Worm (Caenorhabditis elegans) whole organism, L3 larva: ENCODE results near the gene sru-19.

ENCODE experiments used
- R02D3.7 ChIP-seq: fragments of 150-350 bp; optimal IDR thresholded peaks from 2 replicates; lab custom pipeline; 2014; ENCODE audit warnings: missing biosample characterization, missing genetic modification characterization
- ZK546.5 ChIP-seq: sonication (generic microtip); optimal IDR thresholded peaks from 2 replicates; lab custom pipeline; 2017; ENCODE audit warnings: missing biosample characterization, missing genetic modification characterization
- aly-2 ChIP-seq: fragments of 150-350 bp; optimal IDR thresholded peaks from 2 replicates; lab custom pipeline; 2014; ENCODE audit warnings: missing biosample characterization, missing genetic modification characterization
- ama-1 ChIP-seq: fragments of 150-350 bp; optimal IDR thresholded peaks from 2 replicates; lab custom pipeline; 2018
- ceh-16 ChIP-seq: sonication (generic microtip); optimal IDR thresholded peaks from 2 replicates; lab custom pipeline; 2017; ENCODE audit warnings: missing biosample characterization, missing genetic modification characterization
- ceh-28 ChIP-seq: fragments of 150-350 bp; optimal IDR thresholded peaks from 2 replicates; lab custom pipeline; 2014; ENCODE audit warnings: missing biosample characterization, missing genetic modification reagents, missing genetic modification characterization
- ceh-82 ChIP-seq: fragments of 150-350 bp; optimal IDR thresholded peaks from 2 replicates; lab custom pipeline; 2014; ENCODE audit warnings: missing biosample characterization, missing genetic modification characterization
- ceh-9 ChIP-seq: sonication (generic microtip); optimal IDR thresholded peaks from 2 replicates; lab custom pipeline; 2018; ENCODE audit warnings: missing biosample characterization, missing genetic modification characterization
- daf-12 ChIP-seq: fragments of 150-350 bp; optimal IDR thresholded peaks from 2 replicates; lab custom pipeline; 2014; ENCODE audit warnings: missing biosample characterization, missing genetic modification reagents, missing genetic modification characterization
- egl-27 ChIP-seq: sonication (generic microtip); optimal IDR thresholded peaks from 4 replicates; lab custom pipeline; 2017; ENCODE audit warnings: missing biosample characterization, missing genetic modification reagents, missing genetic modification characterization
- egl-5 ChIP-seq: fragments of 150-350 bp; optimal IDR thresholded peaks from 2 replicates; lab custom pipeline; 2017; ENCODE audit warnings: missing biosample characterization, missing genetic modification reagents, missing genetic modification characterization, inconsistent platforms
- elt-1 ChIP-seq: fragments of 150-350 bp; optimal IDR thresholded peaks from 2 replicates; lab custom pipeline; 2014; ENCODE audit warnings: missing biosample characterization, missing genetic modification characterization
- elt-2 ChIP-seq: sonication (generic microtip); optimal IDR thresholded peaks from 2 replicates; lab custom pipeline; 2016; ENCODE audit warnings: missing genetic modification reagents, mild to moderate bottlenecking, missing genetic modification characterization, missing compliant biosample characterization
- elt-3 ChIP-seq, 3 experiments: fragments of 150-350 bp in 1 of 3; sonication (generic microtip) in 2 of 3; optimal IDR thresholded peaks; 2 replicates in 2 of 3; 4 replicates in 1 of 3; lab custom pipeline; 2014 to 2017; ENCODE audit warnings: missing biosample characterization in 3 of 3, missing genetic modification characterization in 3 of 3
- eor-1 ChIP-seq, 2 experiments: fragments of 150-350 bp; optimal IDR thresholded peaks; 2 replicates each; lab custom pipeline; 2014 to 2018; ENCODE audit warnings: missing biosample characterization in 2 of 2, missing genetic modification characterization in 2 of 2
- fos-1 ChIP-seq: fragments of 150-350 bp; optimal IDR thresholded peaks from 2 replicates; lab custom pipeline; 2014; ENCODE audit warnings: missing biosample characterization, missing genetic modification characterization
- hmg-11 ChIP-seq: sonication (generic microtip); optimal IDR thresholded peaks from 2 replicates; lab custom pipeline; 2016; ENCODE audit warnings: missing genetic modification characterization, missing compliant biosample characterization
- jun-1 ChIP-seq: fragments of 150-350 bp; optimal IDR thresholded peaks from 2 replicates; lab custom pipeline; 2014; ENCODE audit warnings: missing biosample characterization, missing genetic modification reagents, missing genetic modification characterization
- lin-15B ChIP-seq: fragments of 150-350 bp; optimal IDR thresholded peaks from 2 replicates; lab custom pipeline; 2014; ENCODE audit warnings: missing biosample characterization, missing genetic modification characterization
- lin-39 ChIP-seq: fragments of 150-350 bp; optimal IDR thresholded peaks from 2 replicates; lab custom pipeline; 2018; ENCODE audit warnings: missing biosample characterization, missing genetic modification reagents, missing genetic modification characterization
- mdl-1 ChIP-seq: fragments of 150-350 bp; optimal IDR thresholded peaks from 2 replicates; lab custom pipeline; 2014; ENCODE audit warnings: missing biosample characterization, missing genetic modification characterization
- mml-1 ChIP-seq: fragments of 150-350 bp; sonication (generic microtip); optimal IDR thresholded peaks from 3 replicates; lab custom pipeline; 2014; ENCODE audit warnings: missing biosample characterization, missing genetic modification characterization
- nhr-11 ChIP-seq: fragments of 150-350 bp; optimal IDR thresholded peaks from 2 replicates; lab custom pipeline; 2014; ENCODE audit warnings: missing biosample characterization, missing genetic modification characterization
- nhr-12 ChIP-seq: fragments of 150-350 bp; optimal IDR thresholded peaks from 2 replicates; lab custom pipeline; 2014; ENCODE audit warnings: missing biosample characterization, missing genetic modification characterization
- nhr-23 ChIP-seq: fragments of 150-350 bp; optimal IDR thresholded peaks from 2 replicates; lab custom pipeline; 2014; ENCODE audit warnings: missing biosample characterization, missing genetic modification reagents, missing genetic modification characterization
- nhr-237 ChIP-seq: fragments of 150-350 bp; optimal IDR thresholded peaks from 2 replicates; lab custom pipeline; 2014; ENCODE audit warnings: missing biosample characterization, missing genetic modification characterization
- nhr-25 ChIP-seq: sonication (generic microtip); optimal IDR thresholded peaks from 2 replicates; lab custom pipeline; 2017; ENCODE audit warnings: missing biosample characterization, missing genetic modification characterization
- nhr-28 ChIP-seq: fragments of 150-350 bp; optimal IDR thresholded peaks from 2 replicates; lab custom pipeline; 2014; ENCODE audit warnings: missing biosample characterization, missing genetic modification characterization
- nhr-43 ChIP-seq: sonication (generic microtip); optimal IDR thresholded peaks from 2 replicates; lab custom pipeline; 2016; ENCODE audit warnings: mild to moderate bottlenecking, missing genetic modification characterization, missing compliant biosample characterization; ENCODE audit not compliant: poor library complexity, severe bottlenecking
- nhr-67 ChIP-seq: fragments of 150-350 bp; optimal IDR thresholded peaks from 2 replicates; lab custom pipeline; 2014; ENCODE audit warnings: missing biosample characterization, missing genetic modification characterization
- nhr-77 ChIP-seq: fragments of 150-350 bp; optimal IDR thresholded peaks from 2 replicates; lab custom pipeline; 2014; ENCODE audit warnings: missing biosample characterization, missing genetic modification characterization
- pha-4 ChIP-seq: fragments of 150-350 bp; optimal IDR thresholded peaks from 2 replicates; lab custom pipeline; 2014; ENCODE audit warnings: missing biosample characterization, missing genetic modification reagents, missing genetic modification characterization
- pqm-1 ChIP-seq: fragments of 150-350 bp; optimal IDR thresholded peaks from 2 replicates; lab custom pipeline; 2017; ENCODE audit warnings: missing biosample characterization, missing genetic modification characterization, inconsistent platforms
- sea-2 ChIP-seq: fragments of 150-350 bp; sonication (generic microtip); optimal IDR thresholded peaks from 4 replicates; lab custom pipeline; 2014; ENCODE audit warnings: missing biosample characterization, missing genetic modification reagents, missing genetic modification characterization
- skn-1 ChIP-seq: fragments of 150-350 bp; optimal IDR thresholded peaks from 2 replicates; lab custom pipeline; 2014; ENCODE audit warnings: missing biosample characterization, missing genetic modification characterization
- snpc-4 ChIP-seq: fragments of 150-350 bp; optimal IDR thresholded peaks from 2 replicates; lab custom pipeline; 2014; ENCODE audit warnings: missing biosample characterization, missing genetic modification characterization
- tbx-2 ChIP-seq: sonication (generic microtip); optimal IDR thresholded peaks from 2 replicates; lab custom pipeline; 2016; ENCODE audit warnings: mild to moderate bottlenecking, missing genetic modification characterization, missing compliant biosample characterization
- unc-39 ChIP-seq: sonication (generic microtip); optimal IDR thresholded peaks from 4 replicates; lab custom pipeline; 2017; ENCODE audit warnings: missing biosample characterization, missing genetic modification characterization
- unc-62 ChIP-seq: fragments of 150-350 bp; sonication (generic microtip); optimal IDR thresholded peaks from 4 replicates; lab custom pipeline; 2014; ENCODE audit warnings: missing biosample characterization, missing genetic modification reagents, missing genetic modification characterization
- zag-1 ChIP-seq: fragments of 150-350 bp; optimal IDR thresholded peaks from 2 replicates; lab custom pipeline; 2014; ENCODE audit warnings: missing biosample characterization, missing genetic modification characterization
- ztf-11 ChIP-seq: fragments of 150-350 bp; optimal IDR thresholded peaks from 2 replicates; lab custom pipeline; 2014; ENCODE audit warnings: missing biosample characterization, missing genetic modification characterization
- ztf-4 ChIP-seq: fragments of 150-350 bp; optimal IDR thresholded peaks from 2 replicates; lab custom pipeline; 2014; ENCODE audit warnings: missing biosample characterization, missing genetic modification characterization

The sru-19 gene

DNA sequence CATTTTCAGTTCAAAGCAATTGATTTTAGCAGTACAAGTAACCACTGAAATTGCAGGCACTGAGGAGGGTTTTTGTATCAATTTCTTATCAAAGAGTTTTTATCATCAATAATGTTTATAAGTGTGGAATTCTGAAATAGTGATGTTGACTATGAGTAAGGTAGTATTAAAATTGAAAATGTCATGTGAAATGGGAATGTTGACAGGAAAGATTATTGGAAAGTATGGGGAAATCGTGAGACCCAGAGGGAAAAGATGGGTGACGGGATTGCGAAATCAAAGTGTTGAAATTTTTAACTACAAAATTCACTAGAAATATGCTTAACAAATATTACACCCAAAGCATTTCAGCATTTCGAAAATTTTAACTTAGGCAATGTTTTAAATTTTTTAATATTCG, 28.9 kb downstream of the sru-19 start, which contains the start of gene F53B2.8:
Gene F53B2.8, minus strand, starts transcription at position 180 of the 400 bp plus-strand sequence.
- TF ChIP-seq nhr-237 (no peak), ztf-4 (tag; lab: Kevin White, UChicago) (no peak), lin-15B (no peak), nhr-12 (no peak), daf-12 (tag; lab: Kevin White, UChicago) (no peak), unc-62 (GFP tag; lab: Kevin White, UChicago) (no peak), mdl-1 (tag; lab: Kevin White, UChicago) (no peak), ZK546.5 (tag; lab: Kevin White, UChicago) (no peak), elt-1 (no peak), mml-1 (no peak), nhr-28 (no peak), nhr-77 (tag; lab: Kevin White, UChicago) (no peak), skn-1 (tag; lab: Kevin White, UChicago) (peak; percentile 41), ceh-82 (tag; lab: Kevin White, UChicago) (no peak), fos-1 (tag; lab: Kevin White, UChicago) (no peak), ceh-28 (no peak), zag-1 (tag; lab: Kevin White, UChicago) (no peak), nhr-11 (no peak), unc-39 (no peak), eor-1 (tag; optimal IDR thresholded peaks at IDR 0.05; lab: Kevin White, UChicago) (no peak), nhr-43 (tag; lab: Kevin White, UChicago) (no peak), R02D3.7 (tag; lab: Kevin White, UChicago) (no peak), aly-2 (no peak), ceh-9 (no peak), ceh-16 (no peak), nhr-23 (tag; lab: Kevin White, UChicago) (no peak), nhr-67 (tag; lab: Kevin White, UChicago) (no peak), elt-2 (tag; lab: Kevin White, UChicago) (peak; percentile 92), elt-3 (tag; optimal IDR thresholded peaks at IDR 0.05; lab: Kevin White, UChicago) (no peak), ama-1 (lab: Kevin White, UChicago) (no peak), egl-27 (no peak), pqm-1 (peak; percentile 71), sea-2 (no peak), nhr-25 (tag; lab: Kevin White, UChicago) (no peak), ztf-11 (tag; lab: Kevin White, UChicago) (no peak), jun-1 (tag; lab: Kevin White, UChicago) (peak; percentile 78), egl-5 (no peak), tbx-2 (tag; lab: Kevin White, UChicago) (no peak), pha-4 (tag; lab: Kevin White, UChicago) (peak; percentile 86), lin-39 (tag; lab: Kevin White, UChicago) (no peak), snpc-4 (tag; lab: Kevin White, UChicago) (peak; percentile 0)
- TF ChIP-seq, all 47 proteins: peak for 6

DNA sequence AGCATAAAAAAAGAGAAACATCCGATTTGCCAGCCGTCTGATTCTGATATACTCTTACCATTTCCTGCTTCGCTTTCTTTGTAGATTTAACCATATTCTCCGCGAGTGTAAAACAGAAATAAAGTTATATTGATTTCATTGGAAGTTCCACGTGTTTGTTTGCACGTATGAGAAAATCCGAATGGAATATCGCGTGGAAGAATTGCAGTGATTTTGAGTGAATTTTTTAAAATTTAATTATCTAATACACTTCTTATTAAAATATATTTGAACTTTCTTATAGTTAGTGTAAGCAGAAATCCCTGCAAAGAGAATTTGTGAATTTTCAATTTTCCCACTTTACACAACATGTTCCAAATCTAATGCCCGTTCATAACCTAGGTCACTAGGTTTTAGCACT, 32.7 kb downstream of the sru-19 start, which contains the start of gene F53B2.5:
Gene F53B2.5, minus strand, starts transcription at position 101 of the 400 bp plus-strand sequence.
- no peak for TF ChIP-seq mdl-1 (tag; lab: Kevin White, UChicago)
- no peak for TF ChIP-seq elt-3 (tag; optimal IDR thresholded peaks at IDR 0.05; lab: Kevin White, UChicago)
- TF ChIP-seq ZK546.5 (tag; lab: Kevin White, UChicago) = no peak

- TF ChIP-seq ztf-11 (tag; lab: Kevin White, UChicago) (no peak), nhr-23 (tag; lab: Kevin White, UChicago) (peak; percentile 33), nhr-25 (tag; lab: Kevin White, UChicago) (peak; percentile 73), hmg-11 (tag; lab: Kevin White, UChicago) (no peak), elt-1 (peak; percentile 89), nhr-28 (no peak), ceh-82 (tag; lab: Kevin White, UChicago) (no peak)
Observed at ce11 chrIV:12531464-12531863, 33.1 kb downstream of the sru-19 start.
